Worm (Caenorhabditis elegans) whole organism, L1 larva: ENCODE data around the gene D2024.5.

Source experiments
- C34B4.2 ChIP-seq: sonication (generic microtip); optimal IDR thresholded peaks from 2 replicates; lab custom pipeline; 2017; ENCODE audit warnings: mild to moderate bottlenecking, missing genetic modification characterization, missing compliant biosample characterization
- alr-1 ChIP-seq: fragments of 200-800 bp; sonication (Bioruptor generic); optimal IDR thresholded peaks from 2 replicates; lab custom pipeline; 2018; ENCODE audit warnings: borderline replicate concordance, mild to moderate bottlenecking, missing genetic modification characterization, missing compliant biosample characterization
- blmp-1 ChIP-seq: fragments of 150-350 bp; optimal IDR thresholded peaks from 2 replicates; lab custom pipeline; 2014; ENCODE audit warnings: missing biosample characterization, missing genetic modification characterization
- ceh-63 ChIP-seq: fragments of 200-800 bp; sonication (Bioruptor generic); optimal IDR thresholded peaks from 2 replicates; lab custom pipeline; 2018; ENCODE audit warnings: mild to moderate bottlenecking, missing genetic modification characterization, missing compliant biosample characterization
- ceh-82 ChIP-seq, 3 experiments: fragments of 150-350 bp in 1 of 3; sonication (generic microtip) in 2 of 3; optimal IDR thresholded peaks; 2 replicates each; lab custom pipeline; 2014 to 2017; ENCODE audit warnings: missing biosample characterization in 3 of 3, missing genetic modification characterization in 3 of 3
- ceh-90 ChIP-seq: sonication (generic microtip); optimal IDR thresholded peaks from 2 replicates; lab custom pipeline; 2016; ENCODE audit warnings: missing genetic modification characterization, missing compliant biosample characterization
- ces-1 ChIP-seq: fragments of 150-350 bp; optimal IDR thresholded peaks from 2 replicates; lab custom pipeline; 2014; ENCODE audit warnings: missing biosample characterization, missing genetic modification reagents, missing genetic modification characterization
- efl-1 ChIP-seq, 4 experiments: fragments of 150-350 bp; optimal IDR thresholded peaks in 3 of 4; peaks in 1 of 4; 1 replicate in 1 of 4; 2 replicates in 3 of 4; lab custom pipeline; 2014; ENCODE audit warnings: missing biosample characterization in 2 of 4, missing genetic modification characterization in 2 of 4, missing genetic modification reagents in 2 of 4
- efl-3 ChIP-seq: fragments of 200-800 bp; sonication (Bioruptor generic); optimal IDR thresholded peaks from 2 replicates; lab custom pipeline; 2018; ENCODE audit warnings: mild to moderate bottlenecking, missing genetic modification characterization, missing compliant biosample characterization
- egl-13 ChIP-seq: sonication (generic microtip); optimal IDR thresholded peaks from 2 replicates; lab custom pipeline; 2016; ENCODE audit warnings: missing genotype, missing genetic modification reagents, missing genetic modification characterization, missing compliant biosample characterization
- egl-27 ChIP-seq, 2 experiments: fragments of 150-350 bp in 1 of 2; sonication (generic microtip); optimal IDR thresholded peaks; 3 replicates each; lab custom pipeline; 2017 to 2018; ENCODE audit warnings: missing biosample characterization in 2 of 2, missing genetic modification characterization in 2 of 2, missing genetic modification reagents in 2 of 2
- hpl-2 ChIP-seq: fragments of 150-350 bp; optimal IDR thresholded peaks from 2 replicates; lab custom pipeline; 2014; ENCODE audit warnings: missing biosample characterization, missing genetic modification reagents, missing genetic modification characterization
- lin-14 ChIP-seq: fragments of 200-800 bp; sonication (Bioruptor generic); optimal IDR thresholded peaks from 2 replicates; lab custom pipeline; 2018; ENCODE audit warnings: mild to moderate bottlenecking, missing genetic modification characterization, moderate library complexity, missing compliant biosample characterization
- lin-15B ChIP-seq: fragments of 150-350 bp; sonication (generic microtip); optimal IDR thresholded peaks from 3 replicates; lab custom pipeline; 2014; ENCODE audit warnings: missing biosample characterization, missing genetic modification characterization
- lin-35 ChIP-seq, 2 experiments: fragments of 150-350 bp; optimal IDR thresholded peaks; 2 replicates each; lab custom pipeline; 2014; ENCODE audit warnings: missing biosample characterization in 2 of 2, missing genetic modification characterization in 2 of 2, missing genetic modification reagents in 2 of 2
- lin-39 ChIP-seq: fragments of 150-350 bp; optimal IDR thresholded peaks from 2 replicates; lab custom pipeline; 2014; ENCODE audit warnings: missing biosample characterization, missing genetic modification reagents, missing genetic modification characterization
- lsy-2 ChIP-seq, 2 experiments: fragments of 150-350 bp; optimal IDR thresholded peaks; 2 replicates each; lab custom pipeline; 2014; ENCODE audit warnings: missing biosample characterization in 2 of 2, missing genetic modification characterization in 2 of 2
- mef-2 ChIP-seq: fragments of 150-350 bp; optimal IDR thresholded peaks from 2 replicates; lab custom pipeline; 2014; ENCODE audit warnings: missing biosample characterization, missing genetic modification characterization
- nhr-19 ChIP-seq: fragments of 200-800 bp; sonication (Bioruptor generic); conservative IDR thresholded peaks from 2 replicates; pipeline ENCODE4 v1.3.6; 2022; ENCODE audit warnings: missing genetic modification characterization, missing compliant biosample characterization
- nhr-76 ChIP-seq: sonication (generic microtip); optimal IDR thresholded peaks from 2 replicates; lab custom pipeline; 2017; ENCODE audit warnings: missing biosample characterization, missing genetic modification characterization
- nhr-77 ChIP-seq: fragments of 150-350 bp; optimal IDR thresholded peaks from 2 replicates; lab custom pipeline; 2014; ENCODE audit warnings: missing biosample characterization, missing genetic modification characterization
- nhr-85 ChIP-seq: sonication (generic microtip); peaks from one replicate; lab custom pipeline; 2016; ENCODE audit warnings: missing genetic modification characterization, inconsistent platforms, missing compliant biosample characterization
- nhr-90 ChIP-seq: sonication (generic microtip); optimal IDR thresholded peaks from 2 replicates; lab custom pipeline; 2016; ENCODE audit warnings: mild to moderate bottlenecking, missing genetic modification characterization, missing compliant biosample characterization; ENCODE audit not compliant: poor library complexity
- pag-3 ChIP-seq: sonication (generic microtip); optimal IDR thresholded peaks from 2 replicates; lab custom pipeline; 2017; ENCODE audit warnings: missing genetic modification characterization, mild to moderate bottlenecking, missing compliant biosample characterization, antibody characterized with exemption, borderline replicate concordance; ENCODE audit not compliant: insufficient read depth
- pax-3 ChIP-seq: fragments of 200-800 bp; sonication (Bioruptor generic); optimal IDR thresholded peaks from 2 replicates; lab custom pipeline; 2018; ENCODE audit warnings: mild to moderate bottlenecking, missing genetic modification characterization, moderate library complexity, missing compliant biosample characterization
- pqm-1 ChIP-seq: sonication (generic microtip); optimal IDR thresholded peaks from 3 replicates; lab custom pipeline; 2017; ENCODE audit warnings: missing biosample characterization, missing genetic modification characterization
- rnt-1 ChIP-seq: sonication (generic microtip); optimal IDR thresholded peaks from 2 replicates; lab custom pipeline; 2016; ENCODE audit warnings: mild to moderate bottlenecking, missing genetic modification characterization, moderate library complexity, missing compliant biosample characterization
- skn-1 ChIP-seq: fragments of 150-350 bp; optimal IDR thresholded peaks from 2 replicates; lab custom pipeline; 2014; ENCODE audit warnings: missing biosample characterization, missing genetic modification characterization
- snu-23 ChIP-seq: sonication (generic microtip); optimal IDR thresholded peaks from 2 replicates; lab custom pipeline; 2016; ENCODE audit warnings: missing genetic modification characterization, missing compliant biosample characterization
- swsn-7 ChIP-seq: sonication (generic microtip); optimal IDR thresholded peaks from 2 replicates; lab custom pipeline; 2016; ENCODE audit warnings: missing genetic modification characterization, missing compliant biosample characterization
- tbx-2 ChIP-seq: sonication (generic microtip); optimal IDR thresholded peaks from 2 replicates; lab custom pipeline; 2016; ENCODE audit warnings: missing genetic modification characterization, missing compliant biosample characterization
- tlp-1 ChIP-seq: fragments of 150-350 bp; optimal IDR thresholded peaks from 2 replicates; lab custom pipeline; 2014; ENCODE audit warnings: missing biosample characterization, missing genetic modification characterization
- unc-130 ChIP-seq: fragments of 150-350 bp; optimal IDR thresholded peaks from 2 replicates; lab custom pipeline; 2017; ENCODE audit warnings: missing biosample characterization, missing genetic modification characterization, inconsistent platforms
- unc-98 ChIP-seq: fragments of 200-800 bp; sonication (Bioruptor generic); IDR thresholded peaks from 2 replicates; pipeline ENCODE4 v1.3.6; 2022; ENCODE audit warnings: missing genetic modification characterization, missing compliant biosample characterization
- zag-1 ChIP-seq: fragments of 150-350 bp; optimal IDR thresholded peaks from 2 replicates; lab custom pipeline; 2014; ENCODE audit warnings: missing biosample characterization, missing genetic modification characterization
- zip-4 ChIP-seq: fragments of 200-800 bp; sonication (Bioruptor generic); optimal IDR thresholded peaks from 2 replicates; lab custom pipeline; 2018; ENCODE audit warnings: mild to moderate bottlenecking, missing genetic modification characterization, moderate library complexity, missing compliant biosample characterization

D2024.5 gene

DNA sequence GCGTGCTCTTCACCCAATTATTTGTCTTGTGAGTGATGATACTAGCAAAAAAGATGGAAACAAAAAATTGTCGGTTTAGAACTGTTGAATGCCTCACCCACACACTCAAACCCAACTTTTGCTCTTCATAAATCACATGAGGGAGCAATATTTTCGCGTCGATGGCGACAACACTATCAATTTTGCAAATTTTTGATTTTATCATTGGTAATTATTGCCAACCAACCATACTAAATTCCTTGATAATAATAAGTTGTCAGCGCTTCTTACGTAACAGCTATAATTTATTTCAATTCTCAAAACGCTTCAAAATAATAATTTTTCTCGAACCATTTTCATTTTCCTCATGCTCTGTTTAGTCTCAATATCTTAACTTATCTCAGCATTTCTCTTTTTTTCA lies 15.3 kb downstream of the D2024.5 start:
- TF ChIP-seq hpl-2 (GFP tag; lab: Kevin White, UChicago) (no peak), zag-1 (no peak), unc-130 (no peak), lin-35 (GFP tag; optimal IDR thresholded peaks at IDR 0.05; lab: Kevin White, UChicago) (peak in 1 of 2 experiments; percentile 14)

DNA sequence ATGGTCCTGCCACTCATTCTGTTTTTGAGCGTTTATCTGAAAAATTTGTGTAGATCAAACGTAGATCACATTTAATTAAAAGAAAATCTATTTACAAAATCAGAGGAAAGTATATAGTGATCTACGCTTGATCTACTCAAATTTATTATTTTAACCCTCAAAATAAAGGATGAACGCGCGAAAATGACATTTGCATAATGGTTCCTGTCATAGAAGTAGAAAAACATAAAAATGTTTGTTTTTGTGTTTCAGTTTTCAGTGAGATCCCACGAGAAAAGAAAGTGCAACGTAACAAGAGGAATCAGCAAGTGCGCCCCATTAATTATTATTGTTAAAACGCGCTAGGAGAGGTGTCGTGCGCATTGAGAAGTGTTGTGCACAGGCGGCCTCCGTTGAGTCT lies 16.8 kb downstream of the D2024.5 start:
- no peak for TF ChIP-seq egl-13 (tag; lab: Kevin White, UChicago)
- no peak for TF ChIP-seq efl-1 (optimal IDR thresholded peaks at IDR 0.05; lab: Kevin White, UChicago)
- TF ChIP-seq efl-1 (GFP tag; optimal IDR thresholded peaks at IDR 0.05 in 1 of 2; lab: Kevin White, UChicago), result no peak
- no peak for TF ChIP-seq ceh-82 (tag; optimal IDR thresholded peaks at IDR 0.05; lab: Kevin White, UChicago)
- TF ChIP-seq ceh-63 (GFP tag; lab: Kevin White, UChicago), result no peak
- TF ChIP-seq unc-98 (GFP tag; lab: Robert Waterston, UW), result no peak
- TF ChIP-seq nhr-77 (tag; lab: Kevin White, UChicago), result no peak
- TF ChIP-seq efl-3, result no peak
- no peak for TF ChIP-seq swsn-7 (tag; lab: Kevin White, UChicago)
- TF ChIP-seq blmp-1 (tag; lab: Kevin White, UChicago), result no peak
- TF ChIP-seq nhr-76, result no peak
- no peak for TF ChIP-seq nhr-19
- no peak for TF ChIP-seq lin-15B (tag; lab: Kevin White, UChicago)
- no peak for TF ChIP-seq ceh-90

DNA sequence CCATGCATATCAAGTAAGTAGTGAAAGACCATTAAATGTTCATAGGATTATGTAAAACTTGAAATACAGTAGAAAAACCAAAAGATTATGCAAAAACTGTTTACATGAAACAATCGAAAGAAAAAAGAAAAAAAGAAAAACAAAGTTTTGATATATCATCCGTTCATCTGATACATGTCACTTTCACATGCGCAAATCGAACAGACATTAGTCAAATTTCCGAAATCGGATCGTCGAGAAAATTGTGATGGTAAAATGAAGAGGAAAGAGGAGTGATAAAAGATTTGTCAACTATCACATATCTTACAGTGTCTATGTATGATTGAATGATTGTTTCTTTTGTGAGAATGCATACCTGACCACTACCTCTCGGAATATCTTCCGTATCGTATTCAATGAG lies 19.1 kb downstream of the D2024.5 start:
- TF ChIP-seq ceh-90 (no peak), tlp-1 (tag; lab: Kevin White, UChicago) (no peak), blmp-1 (tag; lab: Kevin White, UChicago) (peak; percentile 90), egl-27 (tag; optimal IDR thresholded peaks at IDR 0.05; lab: Kevin White, UChicago) (no peak), efl-1 (optimal IDR thresholded peaks at IDR 0.05; lab: Kevin White, UChicago) (no peak), efl-1 (GFP tag; optimal IDR thresholded peaks at IDR 0.05 in 1 of 2; lab: Kevin White, UChicago) (peak in 1 of 2 experiments; percentile 43), pqm-1 (tag; lab: Kevin White, UChicago) (no peak), lsy-2 (tag; optimal IDR thresholded peaks at IDR 0.05; lab: Kevin White, UChicago) (no peak), nhr-90 (no peak)

DNA sequence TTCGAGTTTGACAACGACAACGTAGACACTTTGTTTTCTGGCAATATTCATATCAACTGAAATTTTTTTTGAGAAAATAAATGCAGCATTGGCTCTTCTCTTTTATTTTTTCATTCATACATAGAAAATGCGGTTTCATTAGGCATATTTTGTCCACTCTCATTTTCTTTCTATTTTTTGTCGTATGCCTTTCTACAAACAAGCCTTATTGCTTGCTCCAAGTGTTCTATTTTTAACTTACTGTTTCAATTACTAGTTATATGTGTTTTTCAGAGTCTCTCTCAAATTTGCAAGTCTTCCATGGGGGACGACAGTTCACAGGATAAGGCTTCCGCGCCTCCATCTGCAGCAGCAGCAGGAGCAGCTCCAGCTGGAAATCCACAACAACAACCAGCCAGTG lies 22.1 kb downstream of the D2024.5 start, which contains the start of gene kcc-1:
Gene kcc-1 (plus strand): TSS at position 301 of the 400 bp plus-strand sequence.
- no peak for TF ChIP-seq zag-1
- no peak for TF ChIP-seq mef-2 (tag; lab: Kevin White, UChicago)
- no peak for TF ChIP-seq egl-13 (tag; lab: Kevin White, UChicago)
- no peak for TF ChIP-seq nhr-85 (tag; lab: Kevin White, UChicago)
- TF ChIP-seq rnt-1, result no peak
- no peak for TF ChIP-seq tbx-2 (tag; lab: Kevin White, UChicago)
- TF ChIP-seq nhr-19, result no peak

DNA sequence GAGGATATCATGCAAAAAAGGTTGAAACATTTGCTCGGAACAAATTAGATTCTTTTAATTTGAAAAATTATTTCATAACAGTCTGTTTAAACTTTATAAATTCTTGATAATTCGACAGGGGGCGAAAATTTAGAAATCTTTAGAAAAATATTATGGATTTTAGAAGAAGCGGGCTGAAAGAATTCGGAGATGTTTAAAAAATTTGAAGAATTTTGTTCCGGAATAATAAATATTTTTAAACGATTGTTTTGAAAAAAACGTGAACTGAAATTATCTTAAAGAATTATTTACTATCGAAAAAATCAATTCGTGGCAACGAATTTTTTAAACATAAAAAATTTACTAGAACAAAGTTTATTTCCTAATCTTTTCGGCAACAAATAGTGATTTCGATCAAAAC lies 24.4 kb downstream of the D2024.5 start, which contains the start of gene R13A1.3:
Gene R13A1.3 (plus strand): TSS at position 301 of the 400 bp plus-strand sequence.
- TF ChIP-seq zip-4 (GFP tag; lab: Kevin White, UChicago) (no peak), lin-14 (GFP tag; lab: Kevin White, UChicago) (no peak), skn-1 (tag; lab: Kevin White, UChicago) (no peak), pag-3 (tag; lab: Kevin White, UChicago) (no peak), ces-1 (GFP tag; lab: Kevin White, UChicago) (no peak), C34B4.2 (tag; lab: Kevin White, UChicago) (no peak), pax-3 (tag; lab: Kevin White, UChicago) (no peak), snu-23 (GFP tag; lab: Kevin White, UChicago) (no peak), lin-39 (no peak), alr-1 (tag; lab: Kevin White, UChicago) (no peak)
